Fruit fly (Drosophila melanogaster): ENCODE measurements around the gene sob.

sob gene

dm6 chr2L:3580668-3581172 lies at the start of gene sob:
Gene sob, minus strand, starts transcription at chr2L:3580769.
- TF ChIP-seq CG17801 (GFP tag; optimal IDR thresholded peaks at IDR 0.05; ENCODE audit: partially characterized antibody): peak; percentile 54

dm6 chr2L:3629466-3629865 lies 48.9 kb upstream of the sob start:
- TF ChIP-seq CG17801 (GFP tag; optimal IDR thresholded peaks at IDR 0.05; ENCODE audit: partially characterized antibody): no peak

- TF ChIP-seq CG17801 (GFP tag; optimal IDR thresholded peaks at IDR 0.05; ENCODE audit: partially characterized antibody): no peak
Observed at dm6 chr2L:3628819-3629218, 48.2 kb upstream of the sob start.

- no peak for TF ChIP-seq CG17801 (GFP tag; optimal IDR thresholded peaks at IDR 0.05; ENCODE audit: partially characterized antibody)
Observed at dm6 chr2L:3624784-3625183, 44.2 kb upstream of the sob start.

- TF ChIP-seq CG17801 (GFP tag; optimal IDR thresholded peaks at IDR 0.05; ENCODE audit: partially characterized antibody): no peak
Observed at dm6 chr2L:3621604-3622003, 41.0 kb upstream of the sob start, which contains the start of gene CG15418. Gene CG15418, minus strand, starts transcription at chr2L:3621704.

- TF ChIP-seq CG17801 (GFP tag; optimal IDR thresholded peaks at IDR 0.05; ENCODE audit: partially characterized antibody): no peak
Observed at dm6 chr2L:3618818-3619362, 38.3 kb upstream of the sob start, which contains the start of gene Ugt36A1. Gene Ugt36A1, plus strand, starts transcription at chr2L:3619097.

- TF ChIP-seq CG17801 (GFP tag; optimal IDR thresholded peaks at IDR 0.05; ENCODE audit: partially characterized antibody): no peak
Observed at dm6 chr2L:3615156-3615555, 34.6 kb upstream of the sob start.

dm6 chr2L:3611762-3612424 lies 31.3 kb upstream of the sob start:
- TF ChIP-seq CG17801 (GFP tag; optimal IDR thresholded peaks at IDR 0.05; ENCODE audit: partially characterized antibody): no peak

dm6 chr2L:3610608-3611007 lies 30.0 kb upstream of the sob start:
- TF ChIP-seq CG17801 (GFP tag; optimal IDR thresholded peaks at IDR 0.05; ENCODE audit: partially characterized antibody): no peak

dm6 chr2L:3608781-3609180 lies 28.2 kb upstream of the sob start:
- no peak for TF ChIP-seq CG17801 (GFP tag; optimal IDR thresholded peaks at IDR 0.05; ENCODE audit: partially characterized antibody)

dm6 chr2L:3606462-3607270 lies 26.1 kb upstream of the sob start, which contains the start of gene odd:
Gene odd, minus strand, starts transcription at chr2L:3606756.
- TF ChIP-seq CG17801 (GFP tag; optimal IDR thresholded peaks at IDR 0.05; ENCODE audit: partially characterized antibody): no peak

dm6 chr2L:3605673-3606072 lies 25.1 kb upstream of the sob start:
- no peak for TF ChIP-seq CG17801 (GFP tag; optimal IDR thresholded peaks at IDR 0.05; ENCODE audit: partially characterized antibody)

- TF ChIP-seq CG17801 (GFP tag; optimal IDR thresholded peaks at IDR 0.05; ENCODE audit: partially characterized antibody): no peak
Observed at dm6 chr2L:3603553-3603952, 23.0 kb upstream of the sob start.

dm6 chr2L:3602589-3602988 lies 22.0 kb upstream of the sob start:
- no peak for TF ChIP-seq CG17801 (GFP tag; optimal IDR thresholded peaks at IDR 0.05; ENCODE audit: partially characterized antibody)

dm6 chr2L:3600847-3601246 lies 20.3 kb upstream of the sob start:
- TF ChIP-seq CG17801 (GFP tag; optimal IDR thresholded peaks at IDR 0.05; ENCODE audit: partially characterized antibody): no peak

- no peak for TF ChIP-seq CG17801 (GFP tag; optimal IDR thresholded peaks at IDR 0.05; ENCODE audit: partially characterized antibody)
Observed at dm6 chr2L:3598485-3598884, 17.9 kb upstream of the sob start.

All from ovary, adult (tissue).